Fruit fly (Drosophila melanogaster): ENCODE data around the gene CASK.
A peak's percentile ranks its signal among the peaks of the same experiment; 100 is the strongest.

The CASK gene

dm6 chr3R:21828785-21829486 is 6.5 kb upstream of the CASK start (continued):
- TF ChIP-seq CG3407 (GFP tag; optimal IDR thresholded peaks at IDR 0.05): peak; percentile 76
- peak; percentile 2 for TF ChIP-seq lilli (GFP tag; optimal IDR thresholded peaks at IDR 0.05)
- no peak for TF ChIP-seq da (GFP tag; optimal IDR thresholded peaks at IDR 0.05)
- TF ChIP-seq crol (GFP tag; IDR thresholded peaks at IDR 0.05): peak; percentile 99
- TF ChIP-seq croc (GFP tag; conservative IDR thresholded peaks at IDR 0.05): peak; percentile 77
- no peak for TF ChIP-seq CG32532 (GFP tag; IDR thresholded peaks at IDR 0.05)
- TF ChIP-seq MTF-1 (GFP tag; optimal IDR thresholded peaks at IDR 0.05; ENCODE audit: borderline replicate concordance): no peak
- TF ChIP-seq sqz (GFP tag; optimal IDR thresholded peaks at IDR 0.05): peak; percentile 47
- no peak for TF ChIP-seq CG9609 (GFP tag; optimal IDR thresholded peaks at IDR 0.05)
- peak; percentile 92 for TF ChIP-seq CG2202 (tag; optimal IDR thresholded peaks at IDR 0.05)
- no peak for TF ChIP-seq pb (GFP tag; optimal IDR thresholded peaks at IDR 0.05)
- TF ChIP-seq fd64A (GFP tag; optimal IDR thresholded peaks at IDR 0.05): no peak
- no peak for TF ChIP-seq crc (GFP tag; optimal IDR thresholded peaks at IDR 0.05)
- no peak for TF ChIP-seq sens-2 (GFP tag; IDR thresholded peaks at IDR 0.05)
- TF ChIP-seq kay (GFP tag; optimal IDR thresholded peaks at IDR 0.05): no peak
- TF ChIP-seq hth (optimal IDR thresholded peaks at IDR 0.05): no peak
- TF ChIP-seq sima (GFP tag; optimal IDR thresholded peaks at IDR 0.05): no peak
- TF ChIP-seq Hand (GFP tag; optimal IDR thresholded peaks at IDR 0.05): no peak
- TF ChIP-seq ase (GFP tag; IDR thresholded peaks at IDR 0.05): no peak; the same call in 2 of the 3 replicates
- TF ChIP-seq ara (GFP tag; IDR thresholded peaks at IDR 0.05): peak; percentile 76
- TF ChIP-seq CG30431 (GFP tag; optimal IDR thresholded peaks at IDR 0.05): peak; percentile 48
- 0 out of 2 replicates have a peak, but pooled peaks have one; percentile 9 for TF ChIP-seq rib (GFP tag; IDR thresholded peaks at IDR 0.05)
- no peak for TF ChIP-seq CG4282 (GFP tag; optimal IDR thresholded peaks at IDR 0.05)
- TF ChIP-seq zfh1 (GFP tag; IDR thresholded peaks at IDR 0.05): peak; percentile 55; the same call in 2 of the 3 replicates
- TF ChIP-seq CG14050 (GFP tag; IDR thresholded peaks at IDR 0.05): no peak
- peak; percentile 71 for TF ChIP-seq CG7556 (GFP tag; optimal IDR thresholded peaks at IDR 0.05)
- no peak for TF ChIP-seq Camta (GFP tag; optimal IDR thresholded peaks at IDR 0.05)
- peak; percentile 96 for TF ChIP-seq CG10979 (tag; optimal IDR thresholded peaks at IDR 0.05)
- peak in 1 of 2 experiments; percentile 80 for TF ChIP-seq eve (GFP tag; optimal IDR thresholded peaks at IDR 0.05)
- TF ChIP-seq gsb (GFP tag; IDR thresholded peaks at IDR 0.05): no peak
- TF ChIP-seq CG4328 (GFP tag; optimal IDR thresholded peaks at IDR 0.05): peak; percentile 35
- peak in 1 of 3 experiments; percentile 72 for TF ChIP-seq Stat92E (GFP tag; optimal IDR thresholded peaks at IDR 0.05)
- TF ChIP-seq CG5180 (GFP tag; optimal IDR thresholded peaks at IDR 0.05): no peak
- peak; percentile 78 for TF ChIP-seq PHDP (tag; optimal IDR thresholded peaks at IDR 0.05)
- TF ChIP-seq CG6765 (GFP tag; optimal IDR thresholded peaks at IDR 0.05): no peak
- TF ChIP-seq Hmx (GFP tag; optimal IDR thresholded peaks at IDR 0.05): no peak
- no peak for TF ChIP-seq fd3F (GFP tag; optimal IDR thresholded peaks at IDR 0.05)
- TF ChIP-seq sug (tag; optimal IDR thresholded peaks at IDR 0.05): no peak
- TF ChIP-seq NC2α (GFP tag; optimal IDR thresholded peaks at IDR 0.05): no peak
- no peak for TF ChIP-seq CG7786 (GFP tag; optimal IDR thresholded peaks at IDR 0.05)
- TF ChIP-seq tgo (GFP tag; IDR thresholded peaks at IDR 0.05): peak; percentile 52; the same call in 1 of the 3 replicates
- peak; percentile 91 for TF ChIP-seq nmo (GFP tag; optimal IDR thresholded peaks at IDR 0.05)
- no peak for TF ChIP-seq otp (GFP tag; IDR thresholded peaks at IDR 0.05)
- TF ChIP-seq CG4707 (GFP tag; optimal IDR thresholded peaks at IDR 0.05): peak; percentile 58
- no peak for TF ChIP-seq CG13624 (GFP tag; optimal IDR thresholded peaks at IDR 0.05)
- peak; percentile 62 for TF ChIP-seq Max (GFP tag; optimal IDR thresholded peaks at IDR 0.05)
- peak; percentile 6 for TF ChIP-seq Sry-β (GFP tag; optimal IDR thresholded peaks at IDR 0.05)
- peak; percentile 75 for TF ChIP-seq Sox102F (GFP tag; optimal IDR thresholded peaks at IDR 0.05)
- no peak for TF ChIP-seq CHES-1-like (GFP tag; optimal IDR thresholded peaks at IDR 0.05)
- no peak for TF ChIP-seq nom (GFP tag; optimal IDR thresholded peaks at IDR 0.05)
